Fruit fly (Drosophila melanogaster) Kc167 (cell line): ENCODE results near the gene Cpr64Ad.

Source experiments
- Myc ChIP-seq: fragments of >200 bp; optimal IDR thresholded peaks from 2 replicates; lab custom pipeline; 2017; ENCODE audit warnings: missing external identifiers
- Sin3A ChIP-seq: fragments of >200 bp; optimal IDR thresholded peaks from 2 replicates; lab custom pipeline; 2018; ENCODE audit warnings: missing external identifiers
- h ChIP-seq: fragments of >200 bp; optimal IDR thresholded peaks from 3 replicates; lab custom pipeline; 2018; ENCODE audit warnings: missing external identifiers
- insv ChIP-seq: fragments of >200 bp; optimal IDR thresholded peaks from 3 replicates; lab custom pipeline; 2018; ENCODE audit warnings: missing external identifiers
- psq ChIP-seq: fragments of >200 bp; optimal IDR thresholded peaks from 2 replicates; lab custom pipeline; 2017; ENCODE audit warnings: missing external identifiers
- ttk ChIP-seq: sonication (Bioruptor generic); optimal IDR thresholded peaks from 2 replicates; lab custom pipeline; 2017; ENCODE audit warnings: missing external identifiers

Cpr64Ad gene

DNA sequence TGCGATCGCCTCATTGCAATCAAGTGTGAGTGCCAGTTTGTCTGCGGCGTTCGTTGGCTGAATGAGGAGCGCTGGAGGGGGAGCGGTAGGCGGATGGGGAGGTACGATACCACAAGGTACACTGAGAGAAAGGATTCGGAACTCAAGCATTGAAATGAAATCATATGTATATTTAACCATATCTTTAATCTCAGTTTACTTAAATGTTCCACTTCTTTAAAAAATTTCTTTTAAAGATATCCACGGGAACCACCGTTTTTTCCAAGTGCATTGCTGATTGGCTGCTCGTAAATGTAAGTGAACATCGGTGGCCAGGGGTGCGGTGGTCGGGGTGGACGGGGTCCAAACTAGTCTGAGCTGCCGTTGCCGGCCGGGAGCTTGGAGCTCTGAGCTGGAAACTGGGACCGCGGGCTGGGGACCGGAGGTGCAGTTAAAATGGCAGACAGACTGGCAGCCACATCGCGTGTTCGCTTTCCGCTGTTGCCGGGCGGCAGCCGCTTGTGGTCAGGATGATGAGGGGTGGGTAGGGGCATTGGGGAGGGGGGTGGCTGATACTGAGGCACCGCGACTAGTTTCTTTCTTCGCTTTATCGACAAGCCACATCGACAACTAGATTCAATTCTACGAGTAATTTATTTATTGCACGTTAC is 13.1 kb downstream of the Cpr64Ad start:
- TF ChIP-seq insv (lab: Kevin White, UChicago) (no peak), Myc (no peak)

DNA sequence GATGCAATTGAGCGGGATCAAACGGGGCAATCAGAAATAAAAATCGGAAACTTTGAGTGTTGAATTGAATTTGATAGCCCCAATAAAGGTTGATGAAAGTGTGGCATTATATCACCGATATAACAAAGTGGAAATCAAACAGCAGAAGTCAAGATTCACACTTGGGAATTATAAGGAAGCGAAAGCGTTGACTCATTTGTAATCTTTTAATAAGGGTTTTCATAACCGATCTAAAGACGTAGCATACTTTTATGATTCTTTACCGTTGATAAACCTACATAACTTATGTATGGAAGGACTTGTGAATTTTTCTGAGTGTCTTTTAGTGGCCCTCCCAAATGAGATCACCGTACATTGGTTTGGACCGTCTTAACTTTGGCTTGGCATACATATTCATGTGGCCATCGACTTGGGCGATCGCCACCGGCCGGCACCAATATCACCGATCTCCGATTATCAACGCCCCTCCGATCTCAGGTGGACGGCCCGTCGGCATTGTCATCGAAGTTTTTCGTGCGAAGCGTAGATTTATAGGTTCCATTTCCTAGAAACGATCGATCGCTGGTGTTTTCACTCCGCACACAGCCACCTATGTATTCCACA is 14.3 kb downstream of the Cpr64Ad start:
- TF ChIP-seq h (lab: Kevin White, UChicago) (no peak), insv (lab: Kevin White, UChicago) (no peak), Sin3A (no peak), psq (lab: Kevin White, UChicago) (no peak), Myc (no peak), ttk (lab: Kevin White, UChicago) (no peak)

DNA sequence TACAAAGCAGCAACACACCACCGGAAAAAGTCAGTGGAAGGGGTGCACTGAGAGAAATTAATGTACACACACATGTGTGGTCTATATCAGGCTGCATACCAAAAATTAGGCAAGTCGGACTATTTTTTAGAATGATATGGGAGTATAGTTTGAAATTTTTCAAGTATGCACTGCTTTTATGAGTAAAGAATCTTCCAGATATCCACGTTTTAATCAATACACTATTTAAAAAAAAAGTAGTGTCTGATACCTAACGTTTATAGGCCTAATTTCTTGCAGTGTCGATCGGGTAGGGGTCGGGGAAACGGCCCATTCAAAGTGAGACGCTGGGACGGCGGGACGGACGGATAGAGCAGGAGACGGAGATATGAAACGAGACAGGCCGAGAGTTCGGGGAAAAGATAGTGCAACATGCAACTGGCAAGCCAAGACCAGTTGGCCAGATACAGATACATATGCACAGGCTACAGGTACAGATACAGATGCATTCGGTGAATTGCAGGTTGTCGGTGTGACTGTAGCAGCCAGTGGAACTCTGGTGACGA is 15.2 kb downstream of the Cpr64Ad start:
- TF ChIP-seq insv (lab: Kevin White, UChicago) (no peak), h (lab: Kevin White, UChicago) (no peak), psq (lab: Kevin White, UChicago) (no peak), ttk (lab: Kevin White, UChicago) (no peak), Myc (no peak), Sin3A (no peak)

DNA sequence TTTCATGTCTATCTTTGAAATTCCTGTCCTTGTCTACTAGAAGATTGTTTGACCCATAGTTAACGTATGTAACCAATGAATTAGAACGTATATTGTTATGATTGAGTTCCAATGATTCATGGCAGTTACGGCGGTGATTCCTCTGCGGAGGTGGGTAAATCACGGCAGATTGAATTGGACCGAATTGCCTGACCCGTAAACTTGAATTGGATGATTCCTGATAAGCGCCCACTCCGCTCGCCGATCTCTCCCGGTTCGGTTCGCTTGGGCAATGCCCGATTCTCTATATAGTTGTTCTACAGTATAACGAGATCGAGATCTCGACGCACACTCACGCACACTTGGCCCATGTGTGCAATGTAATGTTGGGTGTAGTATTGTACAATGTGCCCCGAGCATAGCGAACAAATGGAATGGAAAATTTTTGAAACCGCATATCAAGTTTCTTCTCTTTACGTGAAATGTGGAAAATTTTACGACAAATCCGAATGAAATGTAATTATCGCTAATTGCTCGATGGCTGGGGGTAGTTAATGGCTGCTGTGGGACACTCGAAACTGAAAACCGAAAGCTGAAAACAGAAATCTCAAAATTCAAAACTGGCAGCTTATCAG is 16.3 kb downstream of the Cpr64Ad start:
- no peak for TF ChIP-seq psq (lab: Kevin White, UChicago)

DNA sequence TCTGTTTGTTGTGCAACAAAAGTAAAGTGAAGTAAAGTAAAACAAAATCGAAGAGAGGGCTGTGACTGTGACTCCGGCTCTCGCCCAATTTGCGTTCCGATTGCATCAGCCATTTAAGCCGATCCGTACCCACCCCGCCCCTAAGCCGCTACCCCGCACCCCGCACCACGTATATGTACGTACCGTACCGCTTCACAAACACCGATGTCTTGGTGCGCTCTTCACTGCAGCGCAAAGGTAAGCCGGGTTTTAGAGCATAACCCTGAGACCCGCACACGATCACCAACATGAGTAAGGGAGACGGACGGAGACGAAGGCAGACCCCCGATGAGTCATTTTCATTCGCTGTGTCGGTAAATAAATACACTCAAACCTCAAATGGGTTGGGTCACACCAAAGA is 17.0 kb downstream of the Cpr64Ad start:
- TF ChIP-seq Sin3A (no peak), psq (lab: Kevin White, UChicago) (no peak), Myc (no peak), ttk (lab: Kevin White, UChicago) (no peak), h (lab: Kevin White, UChicago) (no peak), insv (lab: Kevin White, UChicago) (no peak)

DNA sequence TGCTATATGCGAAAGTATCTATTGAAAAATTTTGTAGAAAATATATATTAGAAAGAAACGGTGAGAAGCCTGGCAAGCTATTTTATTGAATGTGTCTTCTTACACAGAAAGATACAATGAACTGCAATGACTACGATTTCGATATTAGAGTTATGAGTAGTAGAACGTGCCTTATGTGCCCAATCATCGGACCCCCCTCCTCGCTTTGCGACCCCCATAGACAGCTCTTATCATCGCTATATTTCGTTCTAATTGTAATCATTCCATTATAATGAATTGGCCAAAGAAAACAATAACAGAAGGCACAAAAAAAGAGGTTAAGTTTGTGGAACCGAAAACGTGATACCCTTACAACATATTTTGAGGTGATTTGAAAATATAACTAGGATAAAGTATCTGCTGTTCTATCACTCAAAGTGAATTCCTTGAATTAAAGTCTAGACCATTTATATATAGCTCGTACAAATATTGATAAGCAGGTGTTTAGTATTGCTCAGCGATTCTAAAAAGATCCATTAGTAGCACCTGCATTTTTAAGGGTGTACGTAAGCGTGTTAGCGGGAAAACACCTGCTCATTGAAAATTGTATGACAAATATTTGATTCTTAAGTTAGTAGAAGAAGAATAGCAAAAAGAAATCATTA is 17.7 kb downstream of the Cpr64Ad start:
- TF ChIP-seq insv (lab: Kevin White, UChicago) (no peak), ttk (lab: Kevin White, UChicago) (no peak), Sin3A (no peak), Myc (no peak), psq (lab: Kevin White, UChicago) (no peak), h (lab: Kevin White, UChicago) (no peak)

DNA sequence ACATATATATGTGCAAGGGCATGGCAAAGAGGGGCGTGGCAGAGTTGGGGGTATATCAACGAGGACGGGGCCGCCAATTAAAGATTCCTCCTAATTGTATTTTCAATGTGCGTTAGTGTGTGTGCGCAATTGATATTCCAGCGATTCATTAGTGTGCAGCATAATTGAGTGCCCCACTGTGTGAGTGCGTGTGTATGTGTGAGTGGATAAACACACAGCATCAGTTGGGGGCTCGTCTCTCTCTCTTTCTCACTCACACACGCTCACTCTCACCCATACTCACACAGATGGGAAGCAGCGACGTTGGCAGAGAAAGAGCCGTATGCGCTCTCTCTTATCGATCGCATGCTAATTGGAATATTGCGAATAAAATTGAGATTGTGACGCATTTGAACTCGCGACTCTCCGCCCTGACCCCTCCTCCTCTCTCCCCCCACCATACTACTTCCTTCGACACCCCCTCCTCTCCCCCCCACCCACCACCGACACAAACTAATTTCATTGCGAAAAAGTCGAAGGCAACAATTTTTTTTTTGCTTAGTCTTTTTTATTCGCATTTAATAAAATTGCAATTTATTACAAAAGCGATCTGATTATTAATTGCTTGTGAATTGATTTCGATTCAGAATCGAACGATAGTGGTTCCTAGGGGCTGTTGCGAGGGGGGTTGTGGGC is 18.6 kb downstream of the Cpr64Ad start:
- TF ChIP-seq h (lab: Kevin White, UChicago) (no peak), insv (lab: Kevin White, UChicago) (no peak), psq (lab: Kevin White, UChicago) (no peak), ttk (lab: Kevin White, UChicago) (no peak), Myc (no peak), Sin3A (no peak)

DNA sequence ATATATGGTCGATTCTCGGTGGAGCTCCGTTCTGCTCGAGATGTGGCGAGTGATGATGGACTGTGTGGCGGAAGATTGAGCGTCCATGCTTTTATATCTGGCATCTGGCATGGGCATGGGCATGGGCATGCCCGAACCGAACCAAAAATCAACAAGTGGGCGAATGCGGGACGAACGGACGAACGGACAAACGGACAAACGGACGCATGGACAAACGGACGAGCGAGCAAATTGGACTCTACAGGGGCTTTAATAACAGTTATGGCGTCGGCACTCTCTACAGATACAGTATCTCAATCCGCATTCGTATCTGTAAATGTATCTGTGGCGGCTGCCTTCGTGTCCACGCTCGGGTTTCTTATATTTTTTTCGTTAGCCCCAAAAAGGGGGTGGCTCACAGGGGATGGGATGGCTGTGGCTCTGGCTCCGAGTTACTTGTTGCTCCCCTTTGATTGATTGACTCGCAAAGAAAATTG is 21.0 kb downstream of the Cpr64Ad start, which contains the start of gene ImpL2:
TSS of gene ImpL2 (minus strand) at position 51 of the 476 bp plus-strand sequence.
- TF ChIP-seq insv (lab: Kevin White, UChicago) (no peak), Sin3A (no peak), ttk (lab: Kevin White, UChicago) (no peak), h (lab: Kevin White, UChicago) (no peak), Myc (no peak), psq (lab: Kevin White, UChicago) (no peak)

DNA sequence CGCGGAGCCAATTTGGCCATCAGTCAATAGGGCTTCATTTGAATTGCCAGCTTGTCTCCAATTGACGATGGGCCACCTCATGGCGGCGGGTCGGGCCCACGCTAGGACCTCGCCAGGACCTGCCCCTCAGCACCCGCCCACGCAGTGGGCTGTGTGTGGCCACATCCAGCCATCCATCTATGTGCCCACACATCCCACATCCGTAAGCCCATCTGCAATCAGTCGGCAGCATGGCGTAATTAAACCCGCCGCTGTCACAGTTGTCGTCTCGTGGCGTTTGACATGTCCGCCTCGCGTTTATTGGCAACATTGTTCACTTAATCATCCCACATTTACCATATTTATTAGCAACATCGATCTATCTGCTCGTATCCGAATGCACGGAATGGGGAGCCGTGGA is 23.0 kb downstream of the Cpr64Ad start:
- TF ChIP-seq insv (lab: Kevin White, UChicago): no peak
- TF ChIP-seq Myc: no peak
- TF ChIP-seq psq (lab: Kevin White, UChicago): no peak
- TF ChIP-seq Sin3A: no peak

DNA sequence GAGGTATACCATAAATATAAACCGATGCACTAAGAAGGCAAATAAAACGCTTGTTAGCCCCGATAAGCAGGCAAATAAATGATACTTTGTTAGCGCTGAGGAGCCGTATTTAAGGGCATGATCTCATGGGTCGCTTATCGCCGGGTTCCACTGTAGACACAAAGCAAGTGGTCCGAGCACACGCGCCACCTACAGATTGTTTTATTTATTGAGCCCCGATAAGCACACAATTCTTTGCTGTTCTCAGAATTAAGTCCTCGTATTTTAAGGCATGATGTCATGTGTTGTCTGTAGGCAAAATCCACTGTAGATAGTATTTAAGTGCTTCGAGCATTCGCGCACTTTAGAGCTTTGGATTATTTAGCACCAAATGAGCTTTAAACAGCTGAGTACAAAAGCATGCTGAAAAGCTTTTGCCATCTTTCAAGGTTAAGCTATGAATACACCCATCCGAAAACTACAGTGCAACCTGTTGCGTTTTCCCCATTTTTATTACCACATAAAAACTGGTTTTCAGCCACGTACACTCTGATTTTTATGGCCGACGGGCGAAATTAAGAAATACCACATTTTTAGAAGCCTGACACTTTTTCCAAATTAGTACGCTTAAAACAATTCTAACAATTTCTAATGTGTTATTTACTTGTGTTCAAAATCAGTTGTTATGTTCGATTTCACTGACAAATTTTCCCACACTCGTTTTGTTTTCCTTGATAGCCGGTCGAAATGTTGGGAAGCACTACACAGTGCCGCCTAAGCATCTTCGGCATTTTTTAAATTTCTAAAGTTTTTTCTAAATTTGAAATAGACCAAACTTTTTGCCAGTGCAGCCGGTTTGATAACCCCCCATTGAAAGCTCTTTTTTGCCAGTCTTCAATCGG is 24.5 kb downstream of the Cpr64Ad start, which contains the start of gene Sqor:
TSS of gene Sqor (plus strand) at position 732 of the 881 bp plus-strand sequence.
- no peak for TF ChIP-seq Sin3A
- no peak for TF ChIP-seq ttk (lab: Kevin White, UChicago)
- TF ChIP-seq h (lab: Kevin White, UChicago): no peak
- TF ChIP-seq insv (lab: Kevin White, UChicago): no peak
- no peak for TF ChIP-seq Myc

DNA sequence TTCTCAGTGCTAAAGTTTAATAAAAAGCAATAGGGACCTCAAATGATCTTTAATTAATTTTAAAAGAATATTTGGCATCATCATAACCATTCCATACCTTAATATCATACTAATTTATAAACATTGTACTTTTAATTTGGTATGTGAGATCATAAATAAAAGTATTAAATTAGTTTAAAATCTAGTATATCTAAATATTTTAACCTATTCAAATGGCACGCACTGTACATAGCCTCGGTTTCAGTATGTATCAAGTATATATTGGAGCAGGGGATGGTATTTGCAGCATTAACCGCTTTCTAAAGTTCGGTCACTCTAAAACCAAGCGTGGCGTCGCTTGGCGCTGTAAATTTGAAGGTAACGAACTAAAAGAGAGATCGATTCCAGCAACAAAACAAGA is 27.2 kb downstream of the Cpr64Ad start, which contains the start of gene pav:
TSS of gene pav (plus strand) at position 307 of the 400 bp plus-strand sequence.
- no peak for TF ChIP-seq Myc
- TF ChIP-seq psq (lab: Kevin White, UChicago): no peak
- no peak for TF ChIP-seq ttk (lab: Kevin White, UChicago)
- TF ChIP-seq h (lab: Kevin White, UChicago): no peak
- no peak for TF ChIP-seq Sin3A
- TF ChIP-seq insv (lab: Kevin White, UChicago): no peak
